Worm (Caenorhabditis elegans) whole organism, young adult: ENCODE results near the gene C46F11.4.
A peak's percentile ranks its signal among the peaks of the same experiment; 100 is the strongest.

ENCODE experiments used
- D2030.7 ChIP-seq: fragments of 200-800 bp; sonication (Bioruptor generic); IDR thresholded peaks from 2 replicates; pipeline ENCODE4 v1.3.6; 2022; ENCODE audit warnings: missing genetic modification reagents, missing genetic modification characterization, missing compliant biosample characterization
- F33H1.4 ChIP-seq: fragments of 200-800 bp; sonication (Bioruptor generic); IDR thresholded peaks from 2 replicates; pipeline ENCODE4 v1.3.6; 2022; ENCODE audit warnings: missing genetic modification reagents, missing genetic modification characterization, missing compliant biosample characterization
- Y53G8AR.9 ChIP-seq: fragments of 200-800 bp; sonication (Bioruptor generic); conservative IDR thresholded peaks from 2 replicates; pipeline ENCODE4 v1.3.6; 2022; ENCODE audit warnings: missing genetic modification reagents, missing genetic modification characterization, missing compliant biosample characterization
- ZK185.1 ChIP-seq: sonication (generic microtip); optimal IDR thresholded peaks from 2 replicates; lab custom pipeline; 2016; ENCODE audit warnings: mild to moderate bottlenecking, missing genetic modification characterization, missing compliant biosample characterization; ENCODE audit not compliant: poor library complexity, severe bottlenecking
- atf-7 ChIP-seq: sonication (generic microtip); optimal IDR thresholded peaks from 2 replicates; lab custom pipeline; 2017; ENCODE audit warnings: mild to moderate bottlenecking, missing genetic modification characterization, missing compliant biosample characterization
- attf-6 ChIP-seq: fragments of 200-800 bp; sonication (Bioruptor generic); IDR thresholded peaks from 2 replicates; pipeline ENCODE4 v1.3.6; 2022; ENCODE audit warnings: missing genetic modification reagents, missing genetic modification characterization, missing compliant biosample characterization
- cebp-1 ChIP-seq, 2 experiments: fragments of 200-800 bp in 1 of 2; sonication (Bioruptor generic) in 1 of 2; sonication (generic microtip) in 1 of 2; IDR thresholded peaks in 1 of 2; optimal IDR thresholded peaks in 1 of 2; 2 replicates each; pipeline versions ENCODE4 v1.3.6 to Lab custom; 2017 to 2022; ENCODE audit warnings: missing compliant biosample characterization in 2 of 2, missing genetic modification characterization in 2 of 2, mild to moderate bottlenecking in 1 of 2, missing genetic modification reagents in 1 of 2, moderate library complexity in 1 of 2
- cebp-2 ChIP-seq: fragments of 200-800 bp; sonication (Bioruptor generic); IDR thresholded peaks from 2 replicates; pipeline ENCODE4 v1.3.6; 2022; ENCODE audit warnings: missing genetic modification characterization, missing compliant biosample characterization
- ceh-100 ChIP-seq: fragments of 200-800 bp; sonication (Bioruptor generic); IDR thresholded peaks from 2 replicates; pipeline ENCODE4 v1.3.6; 2022; ENCODE audit warnings: missing genetic modification reagents, missing genetic modification characterization, missing compliant biosample characterization
- ceh-79 ChIP-seq: sonication (generic microtip); optimal IDR thresholded peaks from 2 replicates; lab custom pipeline; 2017; ENCODE audit warnings: mild to moderate bottlenecking, missing genetic modification characterization, missing compliant biosample characterization
- dox-1 ChIP-seq: fragments of 200-800 bp; sonication (Bioruptor generic); IDR thresholded peaks from 2 replicates; pipeline ENCODE4 v1.3.6; 2022; ENCODE audit warnings: missing genetic modification reagents, missing genetic modification characterization, missing compliant biosample characterization
- dpff-1 ChIP-seq: sonication (generic microtip); optimal IDR thresholded peaks from 2 replicates; lab custom pipeline; 2017; ENCODE audit warnings: mild to moderate bottlenecking, missing genetic modification characterization, missing compliant biosample characterization
- dpl-1 ChIP-seq: fragments of 150-350 bp; optimal IDR thresholded peaks from 2 replicates; lab custom pipeline; 2014; ENCODE audit warnings: missing biosample characterization, missing genetic modification reagents, missing genetic modification characterization
- efl-1 ChIP-seq: fragments of 150-350 bp; optimal IDR thresholded peaks from 2 replicates; lab custom pipeline; 2014; ENCODE audit warnings: missing biosample characterization, missing genetic modification reagents, missing genetic modification characterization
- egl-18 ChIP-seq: fragments of 200-800 bp; sonication (Bioruptor generic); IDR thresholded peaks from 2 replicates; pipeline ENCODE4 v1.3.6; 2022; ENCODE audit warnings: missing genetic modification reagents, missing genetic modification characterization, missing compliant biosample characterization
- ets-4 ChIP-seq: fragments of 200-800 bp; sonication (Bioruptor generic); optimal IDR thresholded peaks from 2 replicates; lab custom pipeline; 2018; ENCODE audit warnings: mild to moderate bottlenecking, missing genetic modification characterization, missing compliant biosample characterization
- him-1 ChIP-seq: sonication (generic microtip); optimal IDR thresholded peaks from 2 replicates; lab custom pipeline; 2016; ENCODE audit warnings: missing genotype, missing genetic modification reagents, missing genetic modification characterization, missing compliant biosample characterization
- hmg-20 ChIP-seq: fragments of 200-800 bp; sonication (Bioruptor generic); IDR thresholded peaks from 2 replicates; pipeline ENCODE4 v1.3.6; 2022; ENCODE audit warnings: missing genetic modification reagents, missing genetic modification characterization, missing compliant biosample characterization
- lin-35 ChIP-seq, 3 experiments: fragments of 150-350 bp in 2 of 3; sonication (generic microtip) in 1 of 3; optimal IDR thresholded peaks; 2 replicates each; lab custom pipeline; 2014 to 2018; ENCODE audit warnings: missing biosample characterization in 3 of 3, missing genetic modification characterization in 3 of 3, missing genetic modification reagents in 3 of 3
- lin-40 ChIP-seq: sonication (generic microtip); optimal IDR thresholded peaks from 2 replicates; lab custom pipeline; 2016; ENCODE audit warnings: missing genetic modification characterization, mild to moderate bottlenecking, missing compliant biosample characterization, missing genotype, missing genetic modification reagents
- lin-54 ChIP-seq: fragments of 200-800 bp; sonication (Bioruptor generic); optimal IDR thresholded peaks from 2 replicates; lab custom pipeline; 2018; ENCODE audit warnings: mild to moderate bottlenecking, missing genetic modification characterization, missing compliant biosample characterization
- lsl-1 ChIP-seq: fragments of 200-800 bp; sonication (Bioruptor generic); optimal IDR thresholded peaks from 2 replicates; lab custom pipeline; 2018; ENCODE audit warnings: mild to moderate bottlenecking, missing genetic modification characterization, moderate library complexity, missing compliant biosample characterization
- madf-10 ChIP-seq: sonication (generic microtip); optimal IDR thresholded peaks from 2 replicates; lab custom pipeline; 2016; ENCODE audit warnings: mild to moderate bottlenecking, missing genetic modification characterization, missing compliant biosample characterization
- madf-6 ChIP-seq: fragments of 200-800 bp; sonication (Bioruptor generic); IDR thresholded peaks from 2 replicates; pipeline ENCODE4 v1.3.6; 2022; ENCODE audit warnings: missing genetic modification reagents, missing genetic modification characterization, missing compliant biosample characterization
- madf-8 ChIP-seq: fragments of 200-800 bp; sonication (Bioruptor generic); conservative IDR thresholded peaks from 2 replicates; pipeline ENCODE4 v1.3.6; 2022; ENCODE audit warnings: missing genetic modification reagents, missing genetic modification characterization, missing compliant biosample characterization
- mcd-1 ChIP-seq: fragments of 200-800 bp; sonication (Bioruptor generic); IDR thresholded peaks from 2 replicates; pipeline ENCODE4 v1.3.6; 2022; ENCODE audit warnings: missing genetic modification reagents, missing genetic modification characterization, missing compliant biosample characterization
- mes-4 ChIP-seq: sonication (generic microtip); optimal IDR thresholded peaks from 2 replicates; lab custom pipeline; 2016; ENCODE audit warnings: missing genotype, missing genetic modification characterization, missing compliant biosample characterization
- mxl-1 ChIP-seq: sonication (generic microtip); optimal IDR thresholded peaks from 2 replicates; lab custom pipeline; 2016; ENCODE audit warnings: missing genetic modification characterization, missing compliant biosample characterization
- nfyb-1 ChIP-seq: fragments of 200-800 bp; sonication (Bioruptor generic); IDR thresholded peaks from 2 replicates; pipeline ENCODE4 v1.3.6; 2022; ENCODE audit warnings: missing genetic modification reagents, missing genetic modification characterization, missing compliant biosample characterization
- nhr-90 ChIP-seq: sonication (generic microtip); optimal IDR thresholded peaks from 2 replicates; lab custom pipeline; 2016; ENCODE audit warnings: missing genotype, mild to moderate bottlenecking, missing genetic modification characterization, missing compliant biosample characterization
- pbrm-1 ChIP-seq: fragments of 200-800 bp; sonication (Bioruptor generic); IDR thresholded peaks from 2 replicates; pipeline ENCODE4 v1.3.6; 2022; ENCODE audit warnings: missing genetic modification reagents, missing genetic modification characterization, missing compliant biosample characterization
- pha-4 ChIP-seq: fragments of 150-350 bp; sonication (generic microtip); optimal IDR thresholded peaks from 2 replicates; lab custom pipeline; 2014; ENCODE audit warnings: missing biosample characterization, missing genetic modification reagents, missing genetic modification characterization
- rcor-1 ChIP-seq: fragments of 200-800 bp; sonication (Bioruptor generic); IDR thresholded peaks from 2 replicates; pipeline ENCODE4 v1.3.6; 2022; ENCODE audit warnings: missing genetic modification reagents, missing genetic modification characterization, missing compliant biosample characterization
- tbx-9 ChIP-seq: sonication (generic microtip); optimal IDR thresholded peaks from 2 replicates; lab custom pipeline; 2016; ENCODE audit warnings: borderline replicate concordance, missing genetic modification characterization, inconsistent platforms, missing compliant biosample characterization
- tlf-1 ChIP-seq: fragments of 200-800 bp; sonication (Bioruptor generic); optimal IDR thresholded peaks from 2 replicates; lab custom pipeline; 2018; ENCODE audit warnings: mild to moderate bottlenecking, missing genetic modification characterization, missing compliant biosample characterization
- xnd-1 ChIP-seq: sonication (generic microtip); optimal IDR thresholded peaks from 2 replicates; lab custom pipeline; 2016; ENCODE audit warnings: missing genotype, missing genetic modification reagents, missing genetic modification characterization, missing compliant biosample characterization
- zfh-2 ChIP-seq: fragments of 200-800 bp; sonication (Bioruptor generic); conservative IDR thresholded peaks from 2 replicates; pipeline ENCODE4 v1.3.6; 2022; ENCODE audit warnings: missing genetic modification reagents, missing genetic modification characterization, missing compliant biosample characterization
- ztf-26 ChIP-seq: sonication (generic microtip); optimal IDR thresholded peaks from 2 replicates; lab custom pipeline; 2017; ENCODE audit warnings: missing genetic modification characterization, missing compliant biosample characterization

Gene C46F11.4

ce11 chrIII:3652964-3653363, 11.1 kb downstream of the C46F11.4 start:
- TF ChIP-seq tlf-1 (GFP tag; lab: Kevin White, UChicago), result peak; percentile 16
- TF ChIP-seq mxl-1 (tag; lab: Kevin White, UChicago), result no peak
- no peak for TF ChIP-seq cebp-1 (GFP tag; IDR thresholded peaks at IDR 0.05; lab: Robert Waterston, UW)
- TF ChIP-seq cebp-1 (tag; optimal IDR thresholded peaks at IDR 0.05; lab: Kevin White, UChicago), result peak; percentile 14
- TF ChIP-seq zfh-2 (GFP tag; lab: Robert Waterston, UW), result no peak
- TF ChIP-seq lin-40 (tag; lab: Kevin White, UChicago), result peak; percentile 18
- no peak for TF ChIP-seq F33H1.4 (GFP tag; lab: Robert Waterston, UW)
- TF ChIP-seq atf-7 (tag; lab: Kevin White, UChicago), result peak; percentile 2
- TF ChIP-seq nfyb-1 (GFP tag; lab: Robert Waterston, UW), result peak; percentile 65; the same call in 1 of the 2 replicates
- peak; percentile 46 for TF ChIP-seq dpff-1 (tag; lab: Kevin White, UChicago)
- peak; percentile 62; the same call in 1 of the 2 replicates for TF ChIP-seq Y53G8AR.9 (GFP tag; lab: Robert Waterston, UW)
- no peak for TF ChIP-seq ceh-79 (tag; lab: Kevin White, UChicago)
- no peak for TF ChIP-seq hmg-20 (GFP tag; lab: Robert Waterston, UW)
- peak; percentile 26 for TF ChIP-seq madf-6 (GFP tag; lab: Robert Waterston, UW)
- peak; percentile 47 for TF ChIP-seq nhr-90 (tag; lab: Kevin White, UChicago)
- TF ChIP-seq cebp-2 (GFP tag; lab: Robert Waterston, UW), result 0 out of 2 replicates have a peak, but pooled peaks have one; percentile 41
- TF ChIP-seq pbrm-1 (GFP tag; lab: Robert Waterston, UW), result peak; percentile 22; the same call in 1 of the 2 replicates

ce11 chrIII:3652427-3652826, 11.7 kb downstream of the C46F11.4 start:
- TF ChIP-seq rcor-1 (GFP tag; lab: Robert Waterston, UW) (no peak), egl-18 (GFP tag; lab: Robert Waterston, UW) (0 out of 2 replicates have a peak, but pooled peaks have one; percentile 11), madf-10 (tag; lab: Kevin White, UChicago) (no peak)

ce11 chrIII:3650677-3651315, 13.3 kb downstream of the C46F11.4 start, which contains the start of the genes madf-8 and gsr-1:
madf-8 (minus strand) TSS chrIII:3650832.
gsr-1 (plus strand) TSS chrIII:3650907.
- peak; percentile 36 for TF ChIP-seq dpl-1 (GFP tag; lab: Kevin White, UChicago)
- peak; percentile 45 for TF ChIP-seq lin-54 (GFP tag; lab: Kevin White, UChicago)
- no peak for TF ChIP-seq cebp-1 (GFP tag; IDR thresholded peaks at IDR 0.05; lab: Robert Waterston, UW)
- peak; percentile 14 for TF ChIP-seq cebp-1 (tag; optimal IDR thresholded peaks at IDR 0.05; lab: Kevin White, UChicago)
- peak; percentile 70 for TF ChIP-seq madf-6 (GFP tag; lab: Robert Waterston, UW)
- no peak for TF ChIP-seq attf-6 (GFP tag; lab: Robert Waterston, UW)
- no peak for TF ChIP-seq tbx-9
- TF ChIP-seq lsl-1 (GFP tag; lab: Kevin White, UChicago), result peak; percentile 34
- peak; percentile 17 for TF ChIP-seq ZK185.1 (tag; lab: Kevin White, UChicago)
- TF ChIP-seq pha-4 (tag; lab: Kevin White, UChicago), result no peak
- TF ChIP-seq ceh-100 (GFP tag; lab: Robert Waterston, UW), result peak; percentile 15; the same call in 1 of the 2 replicates
- peak; percentile 8 for TF ChIP-seq him-1 (tag; lab: Kevin White, UChicago)
- peak; percentile 55 for TF ChIP-seq efl-1 (GFP tag; lab: Kevin White, UChicago)
- no peak for TF ChIP-seq ztf-26
- TF ChIP-seq lin-35 (GFP tag; optimal IDR thresholded peaks at IDR 0.05; lab: Kevin White, UChicago), result peak in 1 of 3 experiments; percentile 33
- 0 out of 2 replicates have a peak, but pooled peaks have one; percentile 21 for TF ChIP-seq madf-8
- peak; percentile 16 for TF ChIP-seq xnd-1 (tag; lab: Kevin White, UChicago)
- TF ChIP-seq F33H1.4 (GFP tag; lab: Robert Waterston, UW), result 0 out of 2 replicates have a peak, but pooled peaks have one; percentile 12
- no peak for TF ChIP-seq ets-4 (GFP tag; lab: Kevin White, UChicago)
- TF ChIP-seq mcd-1 (GFP tag; lab: Robert Waterston, UW), result peak; percentile 27; the same call in 1 of the 2 replicates
- TF ChIP-seq mes-4, result no peak
- peak; percentile 45; the same call in 1 of the 2 replicates for TF ChIP-seq dox-1 (GFP tag; lab: Robert Waterston, UW)
- peak; percentile 39; the same call in 1 of the 2 replicates for TF ChIP-seq D2030.7 (GFP tag; lab: Robert Waterston, UW)
